Worm (Caenorhabditis elegans) whole organism, mixed stage, embryonic: Measurements from ENCODE around the gene slc-36.3.
"Not testable (repeated sequence)": the region's sequence is repeated elsewhere in the genome, so short reads cannot be mapped to it uniquely, and the experiment has no call there.

Source experiments
- M03D4.4 ChIP-seq: sonication (generic microtip); optimal IDR thresholded peaks from 2 replicates; lab custom pipeline; 2017; ENCODE audit warnings: mild to moderate bottlenecking, missing genetic modification characterization, missing compliant biosample characterization
- bed-3 ChIP-seq: fragments of 200-800 bp; sonication (Bioruptor generic); optimal IDR thresholded peaks from 3 replicates; lab custom pipeline; 2018; ENCODE audit warnings: mild to moderate bottlenecking, missing genetic modification characterization, moderate library complexity, missing compliant biosample characterization
- blmp-1 ChIP-seq: fragments of 150-350 bp; optimal IDR thresholded peaks from 2 replicates; lab custom pipeline; 2014; ENCODE audit warnings: missing biosample characterization, missing genetic modification characterization
- ceh-39 ChIP-seq: fragments of 150-350 bp; optimal IDR thresholded peaks from 2 replicates; lab custom pipeline; 2014; ENCODE audit warnings: missing biosample characterization, missing genetic modification characterization
- ceh-43 ChIP-seq: fragments of 200-800 bp; sonication (Bioruptor generic); optimal IDR thresholded peaks from 2 replicates; lab custom pipeline; 2018; ENCODE audit warnings: mild to moderate bottlenecking, missing genetic modification characterization, moderate library complexity, missing compliant biosample characterization
- ceh-83 ChIP-seq: fragments of 200-800 bp; sonication (Bioruptor generic); optimal IDR thresholded peaks from 2 replicates; lab custom pipeline; 2018; ENCODE audit warnings: mild to moderate bottlenecking, missing genetic modification characterization, missing compliant biosample characterization
- ces-1 ChIP-seq: fragments of 150-350 bp; optimal IDR thresholded peaks from 2 replicates; lab custom pipeline; 2014; ENCODE audit warnings: missing biosample characterization, missing genetic modification reagents, missing genetic modification characterization
- drap-1 ChIP-seq: fragments of 200-800 bp; sonication (Bioruptor generic); optimal IDR thresholded peaks from 3 replicates; lab custom pipeline; 2018; ENCODE audit warnings: mild to moderate bottlenecking, missing genetic modification characterization, missing compliant biosample characterization
- elt-1 ChIP-seq: sonication (generic microtip); optimal IDR thresholded peaks from 2 replicates; lab custom pipeline; 2017; ENCODE audit warnings: missing genetic modification characterization, mild to moderate bottlenecking, missing compliant biosample characterization, antibody characterized with exemption, moderate library complexity, borderline replicate concordance; ENCODE audit not compliant: insufficient read depth
- elt-3 ChIP-seq: fragments of 150-350 bp; optimal IDR thresholded peaks from 2 replicates; lab custom pipeline; 2014; ENCODE audit warnings: missing biosample characterization, missing genetic modification characterization
- flh-1 ChIP-seq: fragments of 200-800 bp; sonication (Bioruptor generic); optimal IDR thresholded peaks from 2 replicates; lab custom pipeline; 2018; ENCODE audit warnings: mild to moderate bottlenecking, missing genetic modification characterization, moderate library complexity, missing compliant biosample characterization
- hlh-1 ChIP-seq: fragments of 150-350 bp; optimal IDR thresholded peaks from 2 replicates; lab custom pipeline; 2014; ENCODE audit warnings: missing biosample characterization, missing genetic modification reagents, missing genetic modification characterization
- lin-13 ChIP-seq: fragments of 150-350 bp; optimal IDR thresholded peaks from 2 replicates; lab custom pipeline; 2014; ENCODE audit warnings: missing biosample characterization, missing genetic modification characterization
- lin-32 ChIP-seq: fragments of 200-800 bp; sonication (Bioruptor generic); optimal IDR thresholded peaks from 2 replicates; lab custom pipeline; 2018; ENCODE audit warnings: mild to moderate bottlenecking, missing genetic modification characterization, missing compliant biosample characterization
- lsy-2 ChIP-seq: fragments of 150-350 bp; optimal IDR thresholded peaks from 2 replicates; lab custom pipeline; 2014; ENCODE audit warnings: missing biosample characterization, missing genetic modification characterization
- mab-5 ChIP-seq: fragments of 150-350 bp; optimal IDR thresholded peaks from 2 replicates; lab custom pipeline; 2014; ENCODE audit warnings: missing biosample characterization, missing genetic modification characterization
- mep-1 ChIP-seq: fragments of 150-350 bp; optimal IDR thresholded peaks from 2 replicates; lab custom pipeline; 2017; ENCODE audit warnings: missing biosample characterization, missing genetic modification reagents, missing genetic modification characterization, inconsistent platforms
- mls-2 ChIP-seq: sonication (generic microtip); optimal IDR thresholded peaks from 2 replicates; lab custom pipeline; 2016; ENCODE audit warnings: mild to moderate bottlenecking, missing genetic modification characterization, moderate library complexity, missing compliant biosample characterization
- nhr-12 ChIP-seq: fragments of 150-350 bp; optimal IDR thresholded peaks from 2 replicates; lab custom pipeline; 2014; ENCODE audit warnings: missing biosample characterization, missing genetic modification characterization
- nhr-2 ChIP-seq: fragments of 150-350 bp; optimal IDR thresholded peaks from 2 replicates; lab custom pipeline; 2014; ENCODE audit warnings: missing biosample characterization, missing genetic modification characterization
- nhr-237 ChIP-seq: fragments of 150-350 bp; optimal IDR thresholded peaks from 2 replicates; lab custom pipeline; 2014; ENCODE audit warnings: missing biosample characterization, missing genetic modification characterization
- nhr-28 ChIP-seq: fragments of 150-350 bp; optimal IDR thresholded peaks from 2 replicates; lab custom pipeline; 2014; ENCODE audit warnings: missing biosample characterization, missing genetic modification characterization
- nhr-76 ChIP-seq: sonication (generic microtip); optimal IDR thresholded peaks from 2 replicates; lab custom pipeline; 2017; ENCODE audit warnings: missing biosample characterization, missing genetic modification characterization
- pha-4 ChIP-seq: fragments of 150-350 bp; optimal IDR thresholded peaks from 2 replicates; lab custom pipeline; 2018; ENCODE audit warnings: missing biosample characterization, missing genetic modification reagents, missing genetic modification characterization
- sem-2 ChIP-seq: fragments of 200-800 bp; sonication (Bioruptor generic); optimal IDR thresholded peaks from 2 replicates; lab custom pipeline; 2018; ENCODE audit warnings: mild to moderate bottlenecking, missing genetic modification characterization, missing compliant biosample characterization
- snpc-4 ChIP-seq: fragments of 150-350 bp; optimal IDR thresholded peaks from 2 replicates; lab custom pipeline; 2014; ENCODE audit warnings: missing biosample characterization, missing genetic modification characterization
- sptf-1 ChIP-seq: sonication (generic microtip); optimal IDR thresholded peaks from 2 replicates; lab custom pipeline; 2017; ENCODE audit warnings: mild to moderate bottlenecking, missing genetic modification characterization, moderate library complexity, missing compliant biosample characterization
- tbx-8 ChIP-seq: fragments of 200-800 bp; sonication (Bioruptor generic); optimal IDR thresholded peaks from 2 replicates; lab custom pipeline; 2018; ENCODE audit warnings: mild to moderate bottlenecking, missing genetic modification characterization, moderate library complexity, missing compliant biosample characterization
- unc-120 ChIP-seq: sonication (generic microtip); optimal IDR thresholded peaks from 2 replicates; lab custom pipeline; 2017; ENCODE audit warnings: missing genetic modification characterization, missing compliant biosample characterization; ENCODE audit not compliant: poor library complexity, severe bottlenecking
- unc-39 ChIP-seq: fragments of 150-350 bp; optimal IDR thresholded peaks from 2 replicates; lab custom pipeline; 2014; ENCODE audit warnings: missing biosample characterization, missing genetic modification characterization
- ztf-11 ChIP-seq: fragments of 150-350 bp; optimal IDR thresholded peaks from 2 replicates; lab custom pipeline; 2014; ENCODE audit warnings: missing biosample characterization, missing genetic modification characterization

Gene slc-36.3

ce11 chrV:20517005-20517404 is 27.0 kb downstream of the slc-36.3 start:
- TF ChIP-seq nhr-12 = no peak
- TF ChIP-seq mep-1 (tag; lab: Kevin White, UChicago) = no peak
- no peak for TF ChIP-seq mab-5 (tag; lab: Kevin White, UChicago)
- TF ChIP-seq blmp-1 (tag; lab: Kevin White, UChicago) = no peak
- TF ChIP-seq ces-1 (GFP tag; lab: Kevin White, UChicago) = no peak
- TF ChIP-seq unc-39 = no peak
- TF ChIP-seq lin-32 (GFP tag; lab: Kevin White, UChicago) = no peak
- TF ChIP-seq ceh-43 = no peak
- no peak for TF ChIP-seq nhr-28 (tag; lab: Kevin White, UChicago)
- no peak for TF ChIP-seq nhr-237 (tag; lab: Kevin White, UChicago)
- TF ChIP-seq tbx-8 (GFP tag; lab: Kevin White, UChicago) = no peak
- no peak for TF ChIP-seq sem-2 (GFP tag; lab: Kevin White, UChicago)

ce11 chrV:20514483-20514882 is 29.5 kb downstream of the slc-36.3 start:
- TF ChIP-seq elt-3 (tag; lab: Kevin White, UChicago) = no peak

- not testable (repeated sequence) for TF ChIP-seq lin-32 (GFP tag; lab: Kevin White, UChicago); flh-1 (GFP tag; lab: Kevin White, UChicago); mep-1 (tag; lab: Kevin White, UChicago)
Measured at ce11 chrV:20513661-20514060, 30.3 kb downstream of the slc-36.3 start, which contains the start of gene Y38H6C.8. Gene Y38H6C.8, plus strand, starts transcription at chrV:20513961.

ce11 chrV:20509427-20509826 is 34.6 kb downstream of the slc-36.3 start:
- TF ChIP-seq ceh-39 (tag; lab: Kevin White, UChicago) = no peak
- TF ChIP-seq nhr-28 (tag; lab: Kevin White, UChicago) = no peak
- no peak for TF ChIP-seq snpc-4 (tag; lab: Kevin White, UChicago)
- TF ChIP-seq unc-39 = no peak
- TF ChIP-seq sem-2 (GFP tag; lab: Kevin White, UChicago) = no peak
- no peak for TF ChIP-seq lin-32 (GFP tag; lab: Kevin White, UChicago)
- no peak for TF ChIP-seq ceh-83 (GFP tag; lab: Kevin White, UChicago)
- TF ChIP-seq elt-3 (tag; lab: Kevin White, UChicago) = no peak
- no peak for TF ChIP-seq tbx-8 (GFP tag; lab: Kevin White, UChicago)
- TF ChIP-seq nhr-12 = no peak
- TF ChIP-seq bed-3 (GFP tag; lab: Kevin White, UChicago) = no peak
- no peak for TF ChIP-seq M03D4.4 (tag; lab: Kevin White, UChicago)
- no peak for TF ChIP-seq ceh-43
- no peak for TF ChIP-seq nhr-2 (tag; lab: Kevin White, UChicago)
- no peak for TF ChIP-seq lin-13 (tag; lab: Kevin White, UChicago)
- TF ChIP-seq blmp-1 (tag; lab: Kevin White, UChicago) = no peak
- no peak for TF ChIP-seq ces-1 (GFP tag; lab: Kevin White, UChicago)
- no peak for TF ChIP-seq drap-1 (GFP tag; lab: Kevin White, UChicago)
- TF ChIP-seq unc-120 (tag; lab: Kevin White, UChicago) = no peak

- TF ChIP-seq nhr-237 (tag; lab: Kevin White, UChicago) (no peak), hlh-1 (tag; lab: Kevin White, UChicago) (no peak), ceh-83 (GFP tag; lab: Kevin White, UChicago) (no peak), ceh-39 (tag; lab: Kevin White, UChicago) (no peak), bed-3 (GFP tag; lab: Kevin White, UChicago) (no peak), drap-1 (GFP tag; lab: Kevin White, UChicago) (no peak), M03D4.4 (tag; lab: Kevin White, UChicago) (no peak), blmp-1 (tag; lab: Kevin White, UChicago) (no peak), pha-4 (tag; lab: Kevin White, UChicago) (no peak), sptf-1 (tag; lab: Kevin White, UChicago) (no peak), nhr-12 (no peak), lin-13 (tag; lab: Kevin White, UChicago) (no peak), snpc-4 (tag; lab: Kevin White, UChicago) (no peak), sem-2 (GFP tag; lab: Kevin White, UChicago) (no peak), ztf-11 (no peak), tbx-8 (GFP tag; lab: Kevin White, UChicago) (no peak)
Measured at ce11 chrV:20506542-20506941, 37.5 kb downstream of the slc-36.3 start.

- TF ChIP-seq pha-4 (tag; lab: Kevin White, UChicago) (no peak), elt-1 (no peak), lsy-2 (tag; lab: Kevin White, UChicago) (no peak), ceh-43 (no peak), mls-2 (tag; lab: Kevin White, UChicago) (no peak), sem-2 (GFP tag; lab: Kevin White, UChicago) (no peak), nhr-76 (no peak), flh-1 (GFP tag; lab: Kevin White, UChicago) (no peak), ceh-83 (GFP tag; lab: Kevin White, UChicago) (no peak), tbx-8 (GFP tag; lab: Kevin White, UChicago) (no peak)
Measured at ce11 chrV:20504997-20505396, 39.0 kb downstream of the slc-36.3 start, which contains the start of gene Y38H6C.4. Gene Y38H6C.4, minus strand, starts transcription at chrV:20505097.
